Fruit fly (Drosophila melanogaster) Kc167 (cell line): ENCODE data around the gene CG45218.

Experiments
- insv ChIP-seq: fragments of >200 bp; optimal IDR thresholded peaks from 3 replicates; lab custom pipeline; 2018; ENCODE audit warnings: missing external identifiers
- ttk ChIP-seq: sonication (Bioruptor generic); optimal IDR thresholded peaks from 2 replicates; lab custom pipeline; 2017; ENCODE audit warnings: missing external identifiers

- TF ChIP-seq insv (lab: Kevin White, UChicago) (no peak), ttk (lab: Kevin White, UChicago) (no peak)
Observed at dm6 chr3R:15319912-15320746, 29.5 kb upstream of the CG45218 start, which contains the start of the genes CG6276 and CG44040.
